Fruit fly (Drosophila melanogaster): Measurements from ENCODE around the gene CG14314.
A peak's percentile ranks its signal among the peaks of the same experiment; 100 is the strongest.

Gene CG14314

DNA sequence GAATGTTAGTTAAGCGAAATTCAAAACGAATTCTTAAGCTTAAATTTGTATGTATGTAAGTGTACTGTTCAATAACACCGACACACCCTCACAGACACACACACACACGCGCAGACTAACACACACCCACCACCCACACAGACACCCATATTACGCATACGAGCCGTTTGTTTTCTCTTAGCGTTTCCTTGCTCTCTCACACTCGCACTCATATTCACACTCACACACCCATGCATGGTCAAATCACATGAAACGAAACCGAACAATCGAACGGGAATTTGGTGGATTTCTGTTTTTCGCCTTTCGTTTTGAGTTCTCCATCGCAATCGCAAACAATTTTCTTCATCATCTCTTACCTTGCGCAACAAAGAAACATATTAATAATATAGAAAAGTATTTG is 33.3 kb downstream of the CG14314 start (continued):
- TF ChIP-seq CG2712 (tag; optimal IDR thresholded peaks at IDR 0.05): no peak
- TF ChIP-seq CG7271 (tag; optimal IDR thresholded peaks at IDR 0.05): no peak
- no peak for TF ChIP-seq CG42726 (GFP tag; IDR thresholded peaks at IDR 0.05; ENCODE audit: partially characterized antibody)
- no peak for TF ChIP-seq CG5245 (GFP tag; optimal IDR thresholded peaks at IDR 0.05)
- TF ChIP-seq chinmo (GFP tag; IDR thresholded peaks at IDR 0.05; ENCODE audit: partially characterized antibody): 0 out of 4 replicates have a peak, but pooled peaks have one; percentile 62

DNA sequence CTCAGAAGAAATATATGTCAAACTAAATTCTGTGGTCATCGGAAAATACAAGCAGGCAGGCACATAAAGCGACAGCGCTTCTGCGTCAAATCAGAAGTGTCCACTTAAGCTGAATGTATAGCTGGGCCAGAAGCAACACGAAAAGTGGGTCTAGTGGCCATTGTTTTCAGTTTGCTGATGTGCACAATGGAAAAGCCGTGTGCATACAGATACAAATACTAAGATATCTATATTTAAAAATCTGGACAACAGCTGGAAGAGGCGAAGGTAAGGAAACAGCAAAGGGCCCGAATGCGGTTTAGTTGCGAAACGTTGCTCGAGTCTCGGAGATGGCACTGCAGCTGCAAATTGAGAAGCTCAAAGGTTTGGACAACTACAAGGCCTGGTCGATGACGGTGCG is 34.9 kb downstream of the CG14314 start, which contains the start of gene CG18598:
Gene CG18598 (plus strand): TSS at position 301 of the 400 bp plus-strand sequence.
- TF ChIP-seq sens (GFP tag) (peak; percentile 34), Ets65A (GFP tag) (peak; percentile 88), zen2 (GFP tag; IDR thresholded peaks at IDR 0.05; ENCODE audit: partially characterized antibody) (no peak), Med (GFP tag) (peak; percentile 60)

- TF ChIP-seq CG8478 (optimal IDR thresholded peaks at IDR 0.05) (peak; percentile 53), phol (tag; optimal IDR thresholded peaks at IDR 0.05) (no peak), Ets65A (GFP tag) (peak; percentile 31), Hmr (GFP tag; optimal IDR thresholded peaks at IDR 0.05) (no peak), CG14014 (GFP tag; IDR thresholded peaks at IDR 0.05) (no peak), CG10267 (tag; optimal IDR thresholded peaks at IDR 0.05) (no peak), CG33557 (GFP tag; optimal IDR thresholded peaks at IDR 0.05) (no peak), CG9437 (GFP tag; optimal IDR thresholded peaks at IDR 0.05) (no peak)
Observed at dm6 chr3R:18251876-18252275, 35.9 kb downstream of the CG14314 start.

DNA sequence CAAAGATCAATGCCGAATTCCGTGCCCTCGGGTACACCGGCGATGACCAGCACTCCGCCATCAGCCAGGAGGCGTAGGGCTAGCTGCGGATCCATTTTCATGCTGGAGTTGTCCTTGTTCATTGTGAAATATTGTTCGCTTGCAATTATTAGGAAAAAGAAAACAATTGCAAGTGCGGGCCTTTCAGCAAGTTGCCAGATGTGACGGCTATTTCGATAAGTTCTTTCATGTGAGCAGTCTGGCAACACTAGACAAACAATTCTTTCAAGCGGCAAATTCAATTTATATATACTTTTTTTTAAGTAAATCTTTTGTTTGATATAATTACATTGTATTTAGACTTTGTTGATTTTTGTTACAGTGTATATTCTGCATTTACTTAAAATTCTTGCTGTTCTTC is 36.6 kb downstream of the CG14314 start, which contains the start of gene CG12320:
Gene CG12320 (minus strand): TSS at position 157 of the 400 bp plus-strand sequence.
- TF ChIP-seq Dref (GFP tag; IDR thresholded peaks at IDR 0.05) (peak; percentile 68), CG7745 (tag; optimal IDR thresholded peaks at IDR 0.05) (no peak), CG11398 (GFP tag; optimal IDR thresholded peaks at IDR 0.05) (no peak), Fer1 (GFP tag; optimal IDR thresholded peaks at IDR 0.05) (peak; percentile 5), CG10267 (tag; optimal IDR thresholded peaks at IDR 0.05) (peak; percentile 15), Mes4 (GFP tag; optimal IDR thresholded peaks at IDR 0.05) (no peak), Dp (GFP tag; optimal IDR thresholded peaks at IDR 0.05) (peak; percentile 89), CG9797 (GFP tag; optimal IDR thresholded peaks at IDR 0.05) (peak; percentile 0), Chrac-16 (GFP tag; optimal IDR thresholded peaks at IDR 0.05) (no peak), CG14441 (GFP tag; IDR thresholded peaks at IDR 0.05) (no peak), BEAF-32 (GFP tag; optimal IDR thresholded peaks at IDR 0.05) (peak; percentile 43), CG12659 (GFP tag; optimal IDR thresholded peaks at IDR 0.05) (peak; percentile 5), luna (GFP tag; optimal IDR thresholded peaks at IDR 0.05) (no peak), nerfin-2 (GFP tag; IDR thresholded peaks at IDR 0.05; ENCODE audit: partially characterized antibody) (peak; percentile 33; the same call in 1 of the 2 replicates), CG14667 (GFP tag; IDR thresholded peaks at IDR 0.05) (no peak), MBD-R2 (GFP tag; IDR thresholded peaks at IDR 0.05) (peak; percentile 85), E2f2 (GFP tag; IDR thresholded peaks at IDR 0.05) (peak; percentile 94), inv (GFP tag; IDR thresholded peaks at IDR 0.05; ENCODE audit: partially characterized antibody) (no peak), stwl (tag; optimal IDR thresholded peaks at IDR 0.05) (peak; percentile 71), CG10654 (GFP tag; optimal IDR thresholded peaks at IDR 0.05) (no peak), CG6175 (GFP tag; IDR thresholded peaks at IDR 0.05) (no peak), CG17186 (GFP tag; optimal IDR thresholded peaks at IDR 0.05) (no peak), Scr (GFP tag; IDR thresholded peaks at IDR 0.05; ENCODE audit: partially characterized antibody) (0 out of 2 replicates have a peak, but pooled peaks have one; percentile 25), CG12236 (GFP tag; optimal IDR thresholded peaks at IDR 0.05) (no peak), CG13624 (GFP tag; optimal IDR thresholded peaks at IDR 0.05) (no peak), pum (GFP tag; optimal IDR thresholded peaks at IDR 0.05) (no peak), Eip74EF (GFP tag; optimal IDR thresholded peaks at IDR 0.05) (no peak), Opbp (GFP tag; IDR thresholded peaks at IDR 0.05; ENCODE audit: partially characterized antibody) (0 out of 3 replicates have a peak, but pooled peaks have one; percentile 28), CG8944 (GFP tag; optimal IDR thresholded peaks at IDR 0.05) (no peak), trem (tag; optimal IDR thresholded peaks at IDR 0.05) (peak; percentile 77), CG13296 (GFP tag; optimal IDR thresholded peaks at IDR 0.05) (no peak)

Measured in whole organism, embryonic.